Fruit fly (Drosophila melanogaster) whole organism, wandering third instar larva: Measurements from ENCODE around the gene CG16904.

Experiments used
- Abd-B ChIP-seq: fragments of >200 bp; optimal IDR thresholded peaks from 2 replicates; lab custom pipeline; 2017; ENCODE audit warnings: missing biosample characterization, missing genetic modification characterization
- CG32264 ChIP-seq: fragments of 200-800 bp; sonication (Bioruptor generic); optimal IDR thresholded peaks from 2 replicates; lab custom pipeline; 2016; ENCODE audit warnings: missing biosample characterization, missing genetic modification characterization
- Dfd ChIP-seq: fragments of >200 bp; optimal IDR thresholded peaks from 2 replicates; lab custom pipeline; 2017; ENCODE audit warnings: missing biosample characterization, missing genetic modification characterization
- Dif ChIP-seq: fragments of 200-275, 200-300 bp; sonication (Bioruptor generic); optimal IDR thresholded peaks from 2 replicates; lab custom pipeline; 2018; ENCODE audit warnings: missing biosample characterization, missing genetic modification characterization; ENCODE audit not compliant: partially characterized antibody
- GATAd ChIP-seq: sonication (Bioruptor generic); optimal IDR thresholded peaks from 2 replicates; lab custom pipeline; 2016; ENCODE audit warnings: missing biosample characterization, missing genetic modification characterization
- HLH106 ChIP-seq: fragments of 200-800 bp; optimal IDR thresholded peaks from 3 replicates; lab custom pipeline; 2019; ENCODE audit warnings: missing biosample characterization, mild to moderate bottlenecking, missing genetic modification characterization, moderate library complexity
- Hnf4 ChIP-seq: fragments of 200-800 bp; sonication (Bioruptor generic); optimal IDR thresholded peaks from 2 replicates; lab custom pipeline; 2016; ENCODE audit warnings: missing biosample characterization, mild to moderate bottlenecking, missing genetic modification characterization
- Hr78 ChIP-seq: fragments of >200 bp; optimal IDR thresholded peaks from 2 replicates; lab custom pipeline; 2017; ENCODE audit warnings: missing biosample characterization, missing genetic modification characterization
- Hr83 ChIP-seq: fragments of 200-300 bp; sonication (Bioruptor generic); optimal IDR thresholded peaks from 2 replicates; lab custom pipeline; 2016; ENCODE audit warnings: missing biosample characterization, mild to moderate bottlenecking, missing genetic modification characterization, moderate library complexity; ENCODE audit not compliant: poor library complexity, severe bottlenecking
- Jra ChIP-seq: sonication (Bioruptor generic); optimal IDR thresholded peaks from 2 replicates; lab custom pipeline; 2016; ENCODE audit warnings: missing biosample characterization, missing genetic modification characterization
- Mio ChIP-seq: sonication (Bioruptor generic); optimal IDR thresholded peaks from 2 replicates; lab custom pipeline; 2016; ENCODE audit warnings: missing biosample characterization, missing genetic modification characterization
- Myc ChIP-seq: fragments of >200 bp; optimal IDR thresholded peaks from 2 replicates; lab custom pipeline; 2017
- OdsH ChIP-seq: fragments of 200-800 bp; sonication (Bioruptor generic); optimal IDR thresholded peaks from 2 replicates; lab custom pipeline; 2016; ENCODE audit warnings: missing biosample characterization, mild to moderate bottlenecking, missing genetic modification characterization
- Rel ChIP-seq, 2 experiments: fragments of 200-800 bp; sonication (Bioruptor generic) in 1 of 2; optimal IDR thresholded peaks; 2 replicates in 1 of 2; 3 replicates in 1 of 2; lab custom pipeline; 2016 to 2019; ENCODE audit warnings: mild to moderate bottlenecking in 2 of 2, missing biosample characterization in 2 of 2, missing genetic modification characterization in 2 of 2, moderate library complexity in 1 of 2
- Sp1 ChIP-seq: fragments of 200-800 bp; sonication (Bioruptor generic); optimal IDR thresholded peaks from 3 replicates; lab custom pipeline; 2019; ENCODE audit warnings: missing biosample characterization, mild to moderate bottlenecking, missing genetic modification characterization, moderate library complexity
- Vsx2 ChIP-seq: fragments of 200-300, 225-300 bp; sonication (Bioruptor generic); optimal IDR thresholded peaks from 2 replicates; lab custom pipeline; 2018; ENCODE audit warnings: missing biosample characterization, missing genetic modification characterization; ENCODE audit not compliant: partially characterized antibody
- br ChIP-seq: fragments of 200-800 bp; sonication (Bioruptor generic); optimal IDR thresholded peaks from 2 replicates; lab custom pipeline; 2016; ENCODE audit warnings: missing biosample characterization, missing genetic modification characterization
- brk ChIP-seq: fragments of 200-800 bp; sonication (Bioruptor generic); optimal IDR thresholded peaks from 2 replicates; lab custom pipeline; 2016; ENCODE audit warnings: missing biosample characterization, mild to moderate bottlenecking, missing genetic modification characterization
- dl ChIP-seq, 2 experiments: fragments of 175-275, 200-275 bp in 1 of 2; fragments of 200-275 bp in 1 of 2; sonication (Bioruptor generic); optimal IDR thresholded peaks; lab custom pipeline; 2018; ENCODE audit warnings: mild to moderate bottlenecking in 2 of 2, missing biosample characterization in 2 of 2, missing genetic modification characterization in 2 of 2, moderate library complexity in 2 of 2; ENCODE audit not compliant: partially characterized antibody in 2 of 2, insufficient read depth in 1 of 2
- dmrt93B ChIP-seq: fragments of 200-800 bp; sonication (Bioruptor generic); optimal IDR thresholded peaks from 2 replicates; lab custom pipeline; 2018; ENCODE audit warnings: missing biosample characterization, mild to moderate bottlenecking, missing genetic modification characterization
- dsf ChIP-seq: sonication (Bioruptor generic); optimal IDR thresholded peaks from 2 replicates; lab custom pipeline; 2016; ENCODE audit warnings: missing biosample characterization, missing genetic modification characterization, borderline replicate concordance
- ey ChIP-seq: fragments of 200-800 bp; sonication (Bioruptor generic); optimal IDR thresholded peaks from 2 replicates; lab custom pipeline; 2016; ENCODE audit warnings: missing biosample characterization, missing genetic modification characterization
- foxo ChIP-seq, 2 experiments: fragments of 200-800 bp; sonication (Bioruptor generic); optimal IDR thresholded peaks; 2 replicates in 1 of 2; 3 replicates in 1 of 2; lab custom pipeline; 2016 to 2017; ENCODE audit warnings: missing biosample characterization in 2 of 2, missing genetic modification characterization in 2 of 2
- fru ChIP-seq: fragments of 200-800 bp; sonication (Bioruptor generic); optimal IDR thresholded peaks from 3 replicates; lab custom pipeline; 2016; ENCODE audit warnings: missing biosample characterization, mild to moderate bottlenecking, missing genetic modification characterization
- h ChIP-seq: fragments of 200-800 bp; sonication (Bioruptor generic); optimal IDR thresholded peaks from 3 replicates; lab custom pipeline; 2016; ENCODE audit warnings: missing biosample characterization, mild to moderate bottlenecking, missing genetic modification characterization
- jim ChIP-seq: fragments of 175-275, 200-325 bp; sonication (Bioruptor generic); optimal IDR thresholded peaks from 2 replicates; lab custom pipeline; 2016; ENCODE audit warnings: missing biosample characterization, mild to moderate bottlenecking, missing genetic modification characterization
- lola ChIP-seq: fragments of >200 bp; optimal IDR thresholded peaks from 2 replicates; lab custom pipeline; 2017; ENCODE audit warnings: missing biosample characterization, missing genetic modification characterization
- pan ChIP-seq: fragments of >200 bp; optimal IDR thresholded peaks from 2 replicates; lab custom pipeline; 2017
- psq ChIP-seq: fragments of 200-800 bp; sonication (Bioruptor generic); optimal IDR thresholded peaks from 3 replicates; lab custom pipeline; 2017; ENCODE audit warnings: missing biosample characterization, mild to moderate bottlenecking, missing genetic modification characterization, moderate library complexity
- rgr ChIP-seq: fragments of 200-800 bp; sonication (Bioruptor generic); optimal IDR thresholded peaks from 3 replicates; lab custom pipeline; 2016; ENCODE audit warnings: missing biosample characterization, mild to moderate bottlenecking, missing genetic modification characterization
- sage ChIP-seq: fragments of 200-800 bp; sonication (Bioruptor generic); optimal IDR thresholded peaks from 2 replicates; lab custom pipeline; 2016; ENCODE audit warnings: missing biosample characterization, mild to moderate bottlenecking, missing genetic modification characterization
- sv ChIP-seq: fragments of 200-800 bp; sonication (Bioruptor generic); optimal IDR thresholded peaks from 3 replicates; lab custom pipeline; 2016; ENCODE audit warnings: missing biosample characterization, missing genetic modification characterization
- tai ChIP-seq: sonication (Bioruptor generic); optimal IDR thresholded peaks from 2 replicates; lab custom pipeline; 2016; ENCODE audit warnings: missing biosample characterization, missing genetic modification characterization
- usp ChIP-seq: fragments of >200 bp; optimal IDR thresholded peaks from 2 replicates; lab custom pipeline; 2017; ENCODE audit warnings: missing biosample characterization, missing genetic modification characterization
- woc ChIP-seq: sonication (Bioruptor generic); optimal IDR thresholded peaks from 2 replicates; lab custom pipeline; 2016; ENCODE audit warnings: missing biosample characterization, mild to moderate bottlenecking, missing genetic modification characterization

CG16904 gene

dm6 chr3R:9784341-9785062 lies 32.3 kb downstream of the CG16904 start, which contains the start of the genes MtnA and CG8500:
Gene MtnA (minus strand): TSS chr3R:9784370.
Gene CG8500 (plus strand): TSS chr3R:9784653.
- TF ChIP-seq Jra (GFP tag; lab: Kevin White, UChicago), result no peak
- no peak for TF ChIP-seq Hnf4
- TF ChIP-seq Abd-B, result no peak
- TF ChIP-seq Dif (GFP tag; lab: Kevin White, UChicago), result peak; percentile 100
- peak; percentile 100 for TF ChIP-seq Vsx2 (GFP tag; lab: Kevin White, UChicago)
- TF ChIP-seq rgr, result peak; percentile 48
- TF ChIP-seq Hr83 (GFP tag; lab: Kevin White, UChicago), result no peak
- no peak for TF ChIP-seq HLH106 (tag; lab: Kevin White, UChicago)
- TF ChIP-seq CG32264 (GFP tag; lab: Kevin White, UChicago), result no peak
- no peak for TF ChIP-seq Rel (GFP tag; optimal IDR thresholded peaks at IDR 0.05; lab: Kevin White, UChicago)
- peak; percentile 54 for TF ChIP-seq Rel (tag; optimal IDR thresholded peaks at IDR 0.05; lab: Kevin White, UChicago)
- no peak for TF ChIP-seq pan
- no peak for TF ChIP-seq usp (GFP tag; lab: Kevin White, UChicago)
- TF ChIP-seq Hr78, result no peak
- no peak for TF ChIP-seq Sp1
- no peak for TF ChIP-seq brk (GFP tag; lab: Kevin White, UChicago)
- no peak for TF ChIP-seq jim (GFP tag; lab: Kevin White, UChicago)
- TF ChIP-seq h (GFP tag; lab: Kevin White, UChicago), result peak; percentile 17
- TF ChIP-seq fru, result no peak
- no peak for TF ChIP-seq woc
- TF ChIP-seq ey (GFP tag; lab: Kevin White, UChicago), result no peak
- TF ChIP-seq Dfd (GFP tag; lab: Kevin White, UChicago), result no peak
- TF ChIP-seq lola, result no peak
- TF ChIP-seq sv (GFP tag; lab: Kevin White, UChicago), result no peak
- no peak for TF ChIP-seq tai (GFP tag; lab: Kevin White, UChicago)
- TF ChIP-seq psq (GFP tag; lab: Kevin White, UChicago), result no peak
- TF ChIP-seq dsf, result no peak
- peak; percentile 97 to 99 for TF ChIP-seq dl (GFP tag; optimal IDR thresholded peaks at IDR 0.05; lab: Kevin White, UChicago; ENCODE audit: insufficient read depth in 1 of 2, partially characterized antibody in 2 of 2)
- no peak for TF ChIP-seq GATAd
- no peak for TF ChIP-seq dmrt93B
- no peak for TF ChIP-seq br
- no peak for TF ChIP-seq sage (GFP tag; lab: Kevin White, UChicago)
- no peak for TF ChIP-seq Mio
- peak; percentile 8 for TF ChIP-seq Myc (lab: Kevin White, UChicago)
- TF ChIP-seq OdsH (GFP tag; lab: Kevin White, UChicago), result no peak
- peak in 1 of 2 experiments; percentile 8 for TF ChIP-seq foxo (GFP tag; optimal IDR thresholded peaks at IDR 0.05; lab: Kevin White, UChicago)

dm6 chr3R:9783240-9783917 lies 33.4 kb downstream of the CG16904 start:
- TF ChIP-seq Myc (lab: Kevin White, UChicago), result no peak
- no peak for TF ChIP-seq sv (GFP tag; lab: Kevin White, UChicago)
- TF ChIP-seq HLH106 (tag; lab: Kevin White, UChicago), result no peak
- TF ChIP-seq Jra (GFP tag; lab: Kevin White, UChicago), result no peak
- TF ChIP-seq Hnf4, result peak; percentile 33

- TF ChIP-seq psq (GFP tag; lab: Kevin White, UChicago), result no peak
- TF ChIP-seq Mio, result no peak
- TF ChIP-seq brk (GFP tag; lab: Kevin White, UChicago), result no peak
- TF ChIP-seq Rel (GFP tag; optimal IDR thresholded peaks at IDR 0.05; lab: Kevin White, UChicago), result no peak
- no peak for TF ChIP-seq Rel (tag; optimal IDR thresholded peaks at IDR 0.05; lab: Kevin White, UChicago)
- TF ChIP-seq tai (GFP tag; lab: Kevin White, UChicago), result no peak
- TF ChIP-seq, all 38 proteins: peak for 0
Measured at dm6 chr3R:9779764-9780163, 37.0 kb downstream of the CG16904 start, which contains the start of gene CG12947. Gene CG12947 (plus strand): TSS chr3R:9780064.
